Fruit fly (Drosophila melanogaster) whole organism, pupa: ENCODE measurements around the gene Ugt36E1.

ENCODE experiments used
- CG10348 ChIP-seq: fragments of 200-800 bp; sonication (Bioruptor generic); IDR thresholded peaks from 2 replicates; pipeline ENCODE4 v1.3.6; 2022; ENCODE audit warnings: missing biosample characterization, missing genetic modification characterization
- CG12605 ChIP-seq: fragments of 200-800 bp; sonication (Bioruptor generic); IDR thresholded peaks from 2 replicates; pipeline ENCODE4 v1.3.6; 2022; ENCODE audit warnings: missing biosample characterization, missing genetic modification characterization
- CG13204 ChIP-seq: fragments of 200-800 bp; sonication (Bioruptor generic); optimal IDR thresholded peaks from 2 replicates; lab custom pipeline; 2018; ENCODE audit warnings: missing biosample characterization, mild to moderate bottlenecking, missing genetic modification characterization, moderate library complexity
- CG14655 ChIP-seq: fragments of 200-800 bp; sonication (Bioruptor generic); optimal IDR thresholded peaks from 3 replicates; lab custom pipeline; 2017; ENCODE audit warnings: mild to moderate bottlenecking, missing biosample characterization, missing genetic modification reagents, missing genetic modification characterization
- CG15710 ChIP-seq: fragments of 200-800 bp; sonication (Bioruptor generic); optimal IDR thresholded peaks from 2 replicates; lab custom pipeline; 2018; ENCODE audit warnings: missing biosample characterization, mild to moderate bottlenecking, missing genetic modification characterization, moderate library complexity
- CG17806 ChIP-seq: fragments of 200-800 bp; sonication (Bioruptor generic); optimal IDR thresholded peaks from 2 replicates; lab custom pipeline; 2018; ENCODE audit warnings: missing biosample characterization, mild to moderate bottlenecking, missing genetic modification characterization, moderate library complexity
- CG32121 ChIP-seq: fragments of 200-800 bp; sonication (Bioruptor generic); IDR thresholded peaks from 2 replicates; pipeline ENCODE4 v1.3.6; 2022; ENCODE audit warnings: missing biosample characterization, missing genetic modification characterization
- CG34367 ChIP-seq: fragments of 200-800 bp; sonication (Bioruptor generic); optimal IDR thresholded peaks from 2 replicates; lab custom pipeline; 2018; ENCODE audit warnings: missing biosample characterization, mild to moderate bottlenecking, missing genetic modification characterization
- CG4496 ChIP-seq: fragments of 200-800 bp; sonication (Bioruptor generic); IDR thresholded peaks from 3 replicates; pipeline ENCODE4 v1.3.6; 2022; ENCODE audit warnings: missing biosample characterization, missing genetic modification characterization
- CG8159 ChIP-seq: fragments of 200-800 bp; sonication (Bioruptor generic); optimal IDR thresholded peaks from 3 replicates; lab custom pipeline; 2018; ENCODE audit warnings: missing biosample characterization, mild to moderate bottlenecking, missing genetic modification characterization, moderate library complexity
- CG8301 ChIP-seq: fragments of 200-800 bp; sonication (Bioruptor generic); optimal IDR thresholded peaks from 2 replicates; lab custom pipeline; 2018; ENCODE audit warnings: missing biosample characterization, mild to moderate bottlenecking, missing genetic modification characterization
- CG9948 ChIP-seq: fragments of 200-800 bp; sonication (Bioruptor generic); optimal IDR thresholded peaks from 2 replicates; lab custom pipeline; 2018; ENCODE audit warnings: missing biosample characterization, mild to moderate bottlenecking, missing genetic modification characterization, moderate library complexity
- D1 ChIP-seq: fragments of 200-800 bp; sonication (Bioruptor generic); optimal IDR thresholded peaks from 2 replicates; lab custom pipeline; 2018; ENCODE audit warnings: missing biosample characterization, mild to moderate bottlenecking, missing genetic modification characterization, moderate library complexity
- EcR ChIP-seq: fragments of 200-800 bp; sonication (Bioruptor generic); optimal IDR thresholded peaks from 3 replicates; lab custom pipeline; 2019; ENCODE audit warnings: missing biosample characterization, missing genetic modification characterization, mild to moderate bottlenecking, moderate library complexity, missing genetic modification reagents
- Ets98B ChIP-seq: fragments of 200-800 bp; sonication (Bioruptor generic); IDR thresholded peaks from 2 replicates; pipeline ENCODE4 v1.3.6; 2022; ENCODE audit warnings: missing biosample characterization, missing genetic modification characterization
- Pif1A ChIP-seq: fragments of 200-800 bp; sonication (Bioruptor generic); optimal IDR thresholded peaks from 3 replicates; lab custom pipeline; 2016; ENCODE audit warnings: missing biosample characterization, missing genetic modification characterization
- Pif1B ChIP-seq: fragments of 200-800 bp; sonication (Bioruptor generic); optimal IDR thresholded peaks from 3 replicates; lab custom pipeline; 2016; ENCODE audit warnings: missing biosample characterization, missing genetic modification characterization
- Snoo ChIP-seq: fragments of 200-800 bp; sonication (Bioruptor generic); optimal IDR thresholded peaks from 3 replicates; lab custom pipeline; 2017; ENCODE audit warnings: missing biosample characterization, mild to moderate bottlenecking, missing genetic modification characterization, inconsistent platforms
- fd96Ca ChIP-seq: fragments of 200-800 bp; sonication (Bioruptor generic); IDR thresholded peaks from 3 replicates; pipeline ENCODE4 v1.3.6; 2022; ENCODE audit warnings: missing biosample characterization, missing genetic modification characterization
- gl ChIP-seq: fragments of 200-800 bp; sonication (Bioruptor generic); optimal IDR thresholded peaks from 2 replicates; lab custom pipeline; 2018; ENCODE audit warnings: missing biosample characterization, mild to moderate bottlenecking, missing genetic modification characterization
- rn ChIP-seq: fragments of 200-800 bp; sonication (Bioruptor generic); IDR thresholded peaks from 2 replicates; pipeline ENCODE4 v1.3.6; 2022; ENCODE audit warnings: missing biosample characterization, missing genetic modification characterization

Ugt36E1 gene

dm6 chr2L:18815194-18815593, 11.4 kb upstream of the Ugt36E1 start:
- no peak for TF ChIP-seq CG10348 (GFP tag; lab: Robert Waterston, UW)
- no peak for TF ChIP-seq CG13204 (GFP tag; lab: Kevin White, UChicago)
- no peak for TF ChIP-seq fd96Ca (GFP tag; lab: Robert Waterston, UW)
- TF ChIP-seq CG12605, result no peak
- TF ChIP-seq Pif1A, result no peak
- TF ChIP-seq Ets98B (GFP tag; lab: Robert Waterston, UW), result no peak
- no peak for TF ChIP-seq rn (GFP tag; lab: Robert Waterston, UW)
- no peak for TF ChIP-seq CG15710
- no peak for TF ChIP-seq CG9948 (tag; lab: Kevin White, UChicago)
- TF ChIP-seq EcR, result no peak
- TF ChIP-seq gl (tag; lab: Kevin White, UChicago), result no peak
- TF ChIP-seq CG4496 (GFP tag; lab: Robert Waterston, UW), result no peak
- no peak for TF ChIP-seq D1 (tag; lab: Kevin White, UChicago)
- no peak for TF ChIP-seq CG8159
- no peak for TF ChIP-seq Snoo (tag; lab: Kevin White, UChicago)
- no peak for TF ChIP-seq CG14655 (GFP tag; lab: Kevin White, UChicago)
- no peak for TF ChIP-seq CG8301 (tag; lab: Kevin White, UChicago)
- TF ChIP-seq CG34367 (tag; lab: Kevin White, UChicago), result no peak

- no peak for TF ChIP-seq CG13204 (GFP tag; lab: Kevin White, UChicago)
- TF ChIP-seq Ets98B (GFP tag; lab: Robert Waterston, UW), result no peak
- no peak for TF ChIP-seq CG10348 (GFP tag; lab: Robert Waterston, UW)
- TF ChIP-seq CG34367 (tag; lab: Kevin White, UChicago), result no peak
- no peak for TF ChIP-seq fd96Ca (GFP tag; lab: Robert Waterston, UW)
- TF ChIP-seq Snoo (tag; lab: Kevin White, UChicago), result no peak
- TF ChIP-seq CG14655 (GFP tag; lab: Kevin White, UChicago), result no peak
- TF ChIP-seq rn (GFP tag; lab: Robert Waterston, UW), result no peak
- TF ChIP-seq Pif1A, result no peak
- TF ChIP-seq CG12605, result no peak
- no peak for TF ChIP-seq gl (tag; lab: Kevin White, UChicago)
- TF ChIP-seq CG9948 (tag; lab: Kevin White, UChicago), result no peak
- TF ChIP-seq CG17806 (tag; lab: Kevin White, UChicago), result no peak
- no peak for TF ChIP-seq CG8301 (tag; lab: Kevin White, UChicago)
Measured at dm6 chr2L:18818397-18818796, 8.2 kb upstream of the Ugt36E1 start.

DNA sequence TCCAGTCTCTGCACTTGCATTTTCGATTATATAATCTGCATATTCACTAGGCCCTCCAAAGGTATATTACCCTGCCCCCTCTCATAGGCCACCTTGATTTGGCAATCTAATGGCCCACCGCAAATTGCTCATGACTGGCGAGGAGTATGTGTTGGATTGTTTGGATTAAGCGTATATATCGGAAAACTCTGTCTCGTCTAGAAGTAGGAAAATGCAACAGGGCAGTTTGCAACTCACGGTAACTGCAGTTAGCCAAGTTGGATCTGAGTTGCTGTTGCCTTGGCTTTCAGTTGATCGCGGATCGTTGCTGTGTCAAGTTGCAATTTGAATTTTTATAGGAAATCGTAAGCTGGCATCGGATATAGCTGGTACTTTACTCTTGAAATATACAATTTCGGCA, 7.5 kb upstream of the Ugt36E1 start, which contains the start of gene Ugt36F1:
Gene Ugt36F1 (plus strand): TSS at position 301 of the 400 bp plus-strand sequence.
- TF ChIP-seq CG9948 (tag; lab: Kevin White, UChicago) (no peak), EcR (no peak), CG12605 (no peak), CG32121 (no peak), CG15710 (no peak), fd96Ca (GFP tag; lab: Robert Waterston, UW) (no peak), CG4496 (GFP tag; lab: Robert Waterston, UW) (no peak), CG34367 (tag; lab: Kevin White, UChicago) (no peak), rn (GFP tag; lab: Robert Waterston, UW) (no peak), CG14655 (GFP tag; lab: Kevin White, UChicago) (no peak), CG10348 (GFP tag; lab: Robert Waterston, UW) (no peak), CG8301 (tag; lab: Kevin White, UChicago) (no peak), Pif1B (GFP tag; lab: Kevin White, UChicago) (no peak), Pif1A (no peak), Ets98B (GFP tag; lab: Robert Waterston, UW) (no peak)

dm6 chr2L:18822805-18823204, 3.8 kb upstream of the Ugt36E1 start:
- no peak for TF ChIP-seq Pif1B (GFP tag; lab: Kevin White, UChicago)
- TF ChIP-seq CG15710, result no peak
- TF ChIP-seq gl (tag; lab: Kevin White, UChicago), result no peak
- no peak for TF ChIP-seq CG8301 (tag; lab: Kevin White, UChicago)
- TF ChIP-seq CG32121, result no peak
- no peak for TF ChIP-seq Snoo (tag; lab: Kevin White, UChicago)

DNA sequence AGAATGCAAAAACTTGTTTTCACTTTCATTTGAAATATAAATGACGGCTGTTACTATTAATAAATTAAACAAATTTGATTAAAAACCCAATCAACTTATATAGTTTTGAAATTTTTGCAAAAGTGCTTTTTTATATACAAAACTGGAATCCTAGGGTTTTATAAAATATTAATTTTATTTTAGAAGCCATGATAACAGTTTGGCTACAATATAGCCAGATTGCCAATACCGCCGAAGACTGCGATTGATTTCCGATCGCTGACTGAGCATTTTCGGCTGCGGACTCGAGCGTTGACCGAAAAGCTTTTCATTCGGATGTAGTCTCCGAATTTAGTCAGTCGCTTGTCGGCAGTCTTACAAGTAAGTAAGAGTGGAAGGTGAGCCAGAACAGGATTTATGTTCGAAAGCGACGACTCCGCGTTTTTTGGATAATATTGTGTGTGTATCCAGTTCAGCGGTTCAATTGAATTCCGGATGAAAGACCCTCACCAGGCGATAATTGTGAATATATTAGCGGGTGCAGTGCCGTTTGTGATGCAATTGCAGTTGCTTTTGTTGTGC, 3.2 kb upstream of the Ugt36E1 start, which contains the start of gene Ugt36D1:
Gene Ugt36D1 (plus strand): TSS at position 306 of the 561 bp plus-strand sequence.
- TF ChIP-seq CG10348 (GFP tag; lab: Robert Waterston, UW) (no peak), CG32121 (0 out of 2 replicates have a peak, but pooled peaks have one; percentile 20), Pif1B (GFP tag; lab: Kevin White, UChicago) (peak; percentile 27), CG4496 (GFP tag; lab: Robert Waterston, UW) (peak; percentile 48; the same call in 1 of the 3 replicates), CG13204 (GFP tag; lab: Kevin White, UChicago) (no peak), Ets98B (GFP tag; lab: Robert Waterston, UW) (peak; percentile 31; the same call in 1 of the 2 replicates), Snoo (tag; lab: Kevin White, UChicago) (peak; percentile 25), EcR (peak; percentile 80)
